Fruit fly (Drosophila melanogaster): ENCODE measurements around the gene CG9297.

The CG9297 gene

DNA sequence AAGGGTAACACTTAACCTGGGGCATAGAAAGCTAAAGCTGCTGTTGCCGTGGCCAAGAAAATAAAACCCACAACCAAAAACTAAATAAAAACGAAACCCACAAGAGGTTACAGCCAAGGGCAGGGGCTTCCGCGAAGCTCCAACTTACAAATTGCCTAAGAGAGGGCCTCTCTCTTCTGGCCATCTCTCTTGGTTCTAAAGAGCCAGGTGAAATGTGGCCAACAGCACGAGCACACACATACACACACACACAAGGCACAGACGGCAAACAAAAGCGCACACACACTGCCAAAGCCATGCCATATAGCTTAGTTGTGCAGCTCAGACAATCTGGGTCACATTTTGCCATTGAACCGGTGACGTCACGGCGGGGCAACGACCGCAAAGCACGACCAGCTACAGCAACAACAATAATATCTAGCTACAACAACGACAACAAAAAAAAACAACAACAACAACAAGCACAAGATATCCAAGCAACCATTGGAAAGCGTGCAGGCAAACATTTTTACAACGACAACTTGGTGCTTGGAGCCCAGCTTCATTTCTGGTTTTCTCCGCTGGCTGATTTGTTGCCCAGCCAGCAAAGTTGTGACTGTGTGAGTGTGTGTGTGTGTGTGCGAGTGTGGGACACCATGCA lies 25.4 kb downstream of the CG9297 start:
- peak; percentile 42 for TF ChIP-seq tj (GFP tag; optimal IDR thresholded peaks at IDR 0.05)
- TF ChIP-seq pad (GFP tag; optimal IDR thresholded peaks at IDR 0.05) = no peak

dm6 chr3R:13797269-13797677 lies 26.0 kb downstream of the CG9297 start:
- TF ChIP-seq CG1620 (GFP tag; optimal IDR thresholded peaks at IDR 0.05) = no peak
- no peak for TF ChIP-seq bab1 (GFP tag; optimal IDR thresholded peaks at IDR 0.05)
- no peak for TF ChIP-seq Hr96 (GFP tag; optimal IDR thresholded peaks at IDR 0.05)
- TF ChIP-seq CG7045 (GFP tag; optimal IDR thresholded peaks at IDR 0.05) = no peak
- no peak for TF ChIP-seq Clk (GFP tag; optimal IDR thresholded peaks at IDR 0.05)
- no peak for TF ChIP-seq tj (GFP tag; optimal IDR thresholded peaks at IDR 0.05)
- TF ChIP-seq Crg-1 (GFP tag; optimal IDR thresholded peaks at IDR 0.05) = no peak
- TF ChIP-seq pad (GFP tag; optimal IDR thresholded peaks at IDR 0.05) = no peak
- TF ChIP-seq CG12768 (GFP tag; optimal IDR thresholded peaks at IDR 0.05) = no peak
- no peak for TF ChIP-seq CG5204 (GFP tag; optimal IDR thresholded peaks at IDR 0.05)
- TF ChIP-seq CG7101 (tag; optimal IDR thresholded peaks at IDR 0.05) = no peak
- no peak for TF ChIP-seq Mnt (GFP tag; optimal IDR thresholded peaks at IDR 0.05)
- TF ChIP-seq CG11617 (GFP tag; optimal IDR thresholded peaks at IDR 0.05) = no peak

DNA sequence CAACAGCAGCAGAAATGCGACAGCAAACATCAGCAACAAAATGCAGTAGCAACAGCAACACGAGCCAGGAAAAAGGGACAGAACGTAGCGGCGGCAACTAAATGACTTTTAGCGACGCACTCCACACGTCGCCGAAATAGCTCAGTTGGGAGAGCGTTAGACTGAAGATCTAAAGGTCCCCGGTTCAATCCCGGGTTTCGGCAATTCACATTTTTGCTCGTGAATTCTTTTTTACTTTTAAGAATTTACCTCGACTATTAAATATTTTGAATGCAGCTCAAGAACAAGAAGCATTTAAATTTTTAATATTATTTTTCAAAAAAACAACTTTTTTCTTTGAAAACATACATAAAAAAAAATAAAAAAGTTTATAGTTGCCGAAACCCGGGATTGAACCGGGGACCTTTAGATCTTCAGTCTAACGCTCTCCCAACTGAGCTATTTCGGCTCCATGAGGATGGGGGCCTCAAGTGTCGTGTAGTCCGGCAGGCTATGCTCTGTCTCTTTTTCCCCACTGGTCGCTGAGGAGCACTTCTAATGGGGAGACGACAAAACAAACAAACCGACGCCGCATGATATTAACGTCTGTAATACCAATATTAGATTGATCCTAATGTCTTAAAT lies 26.6 kb downstream of the CG9297 start:
- TF ChIP-seq pad (GFP tag; optimal IDR thresholded peaks at IDR 0.05) (no peak), cnc (optimal IDR thresholded peaks at IDR 0.05) (no peak), CG5204 (GFP tag; optimal IDR thresholded peaks at IDR 0.05) (no peak), cic (GFP tag; optimal IDR thresholded peaks at IDR 0.05) (no peak), bab1 (GFP tag; optimal IDR thresholded peaks at IDR 0.05) (no peak), Clk (GFP tag; optimal IDR thresholded peaks at IDR 0.05) (no peak), kay (GFP tag; ENCODE audit: borderline replicate concordance) (no peak), CG7101 (tag; optimal IDR thresholded peaks at IDR 0.05) (no peak), CG7045 (GFP tag; optimal IDR thresholded peaks at IDR 0.05) (no peak), tj (GFP tag; optimal IDR thresholded peaks at IDR 0.05) (no peak), ovo (GFP tag; optimal IDR thresholded peaks at IDR 0.05) (no peak), Mnt (GFP tag; optimal IDR thresholded peaks at IDR 0.05) (no peak), CG11617 (GFP tag; optimal IDR thresholded peaks at IDR 0.05) (no peak), Crg-1 (GFP tag; optimal IDR thresholded peaks at IDR 0.05) (no peak), toe (GFP tag; optimal IDR thresholded peaks at IDR 0.05) (no peak), CG33017 (tag; optimal IDR thresholded peaks at IDR 0.05) (no peak)

DNA sequence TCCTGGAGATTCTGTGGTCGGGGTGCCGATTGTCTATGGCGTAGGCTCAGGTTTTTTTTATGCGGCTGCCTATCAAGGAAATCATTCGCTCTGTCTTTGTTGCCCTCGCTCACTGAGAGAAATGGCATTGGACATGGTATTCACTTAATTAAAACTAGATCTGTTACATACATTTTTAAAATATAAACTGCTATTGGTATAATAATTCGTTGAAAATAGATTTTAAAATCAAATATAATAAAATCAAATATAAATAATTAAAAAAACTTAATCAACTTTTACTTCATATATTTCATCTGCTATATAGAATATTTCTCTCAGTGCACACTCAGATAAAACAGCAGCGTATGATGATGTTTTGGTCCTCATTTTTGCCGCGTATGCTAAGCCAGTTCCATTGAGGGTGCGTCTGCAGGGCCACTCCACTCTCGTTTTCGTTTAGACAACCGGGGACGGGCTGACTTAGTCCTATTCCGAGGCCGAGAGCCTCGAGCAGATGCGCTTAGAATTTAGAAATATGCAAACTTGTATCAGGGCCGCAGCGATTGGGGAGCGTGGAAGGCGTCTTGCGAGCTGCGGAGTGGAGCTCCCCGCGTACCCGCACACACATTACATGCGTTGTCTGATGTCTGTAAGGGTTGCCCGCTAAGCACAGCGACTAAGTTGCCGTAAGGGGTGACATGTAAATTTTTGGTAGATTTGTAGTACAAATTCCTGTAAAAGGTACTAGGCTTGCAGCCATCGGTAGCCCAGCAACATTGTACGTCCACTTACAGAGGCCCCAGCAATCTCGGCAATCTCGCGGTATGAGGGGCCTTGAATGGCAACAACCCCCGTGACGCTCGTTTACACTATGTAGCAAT lies 28.5 kb downstream of the CG9297 start:
- peak; percentile 8 for TF ChIP-seq CG7101 (tag; optimal IDR thresholded peaks at IDR 0.05)
- no peak for TF ChIP-seq CG11617 (GFP tag; optimal IDR thresholded peaks at IDR 0.05)
- peak; percentile 53 for TF ChIP-seq CG33017 (tag; optimal IDR thresholded peaks at IDR 0.05)

DNA sequence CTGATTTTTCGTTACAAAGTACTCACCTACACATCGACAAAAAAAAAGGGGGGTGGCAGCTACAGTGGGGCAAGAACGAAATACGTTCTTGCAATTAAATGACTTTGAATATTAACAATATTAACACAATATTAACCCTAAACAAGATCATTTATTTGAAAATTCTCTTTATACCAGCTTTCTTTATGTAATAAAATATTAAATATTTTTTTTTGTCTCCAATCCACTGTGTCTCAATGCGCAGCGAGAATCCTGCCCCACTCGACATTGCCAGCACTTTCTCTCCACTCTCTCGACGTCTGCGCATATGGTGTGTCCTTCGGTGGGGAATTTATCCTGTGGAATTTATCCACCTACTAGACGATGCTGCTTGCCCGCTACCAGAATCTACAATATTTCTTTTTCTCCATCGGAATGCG lies 29.1 kb downstream of the CG9297 start:
- TF ChIP-seq cic (GFP tag; optimal IDR thresholded peaks at IDR 0.05) (peak; percentile 56), Mnt (GFP tag; optimal IDR thresholded peaks at IDR 0.05) (no peak), CG33017 (tag; optimal IDR thresholded peaks at IDR 0.05) (peak; percentile 90), CG1620 (GFP tag; optimal IDR thresholded peaks at IDR 0.05) (no peak), Hr96 (GFP tag; optimal IDR thresholded peaks at IDR 0.05) (peak; percentile 37), toe (GFP tag; optimal IDR thresholded peaks at IDR 0.05) (peak; percentile 75), Crg-1 (GFP tag; optimal IDR thresholded peaks at IDR 0.05) (peak; percentile 16), CG7101 (tag; optimal IDR thresholded peaks at IDR 0.05) (peak; percentile 81), kay (GFP tag; ENCODE audit: borderline replicate concordance) (peak; percentile 59), Clk (GFP tag; optimal IDR thresholded peaks at IDR 0.05) (peak; percentile 83), tj (GFP tag; optimal IDR thresholded peaks at IDR 0.05) (peak; percentile 45), bab1 (GFP tag; optimal IDR thresholded peaks at IDR 0.05) (no peak), cnc (optimal IDR thresholded peaks at IDR 0.05) (no peak), CG12768 (GFP tag; optimal IDR thresholded peaks at IDR 0.05) (peak; percentile 96), CG5204 (GFP tag; optimal IDR thresholded peaks at IDR 0.05) (peak; percentile 83), CG11617 (GFP tag; optimal IDR thresholded peaks at IDR 0.05) (peak; percentile 76), pad (GFP tag; optimal IDR thresholded peaks at IDR 0.05) (peak; percentile 67), ovo (GFP tag; optimal IDR thresholded peaks at IDR 0.05) (no peak), CG14711 (tag; optimal IDR thresholded peaks at IDR 0.05) (peak; percentile 60), CG7045 (GFP tag; optimal IDR thresholded peaks at IDR 0.05) (peak; percentile 96)
